Worm (Caenorhabditis elegans) whole organism, L4 larva: ENCODE results near the gene spig-5.

Experiments used
- ZK337.2 ChIP-seq: fragments of 200-800 bp; sonication (Bioruptor generic); IDR thresholded peaks from 2 replicates; pipeline ENCODE4 v1.3.6; 2022; ENCODE audit warnings: missing genetic modification reagents, missing genetic modification characterization, missing compliant biosample characterization
- ama-1 ChIP-seq: fragments of 150-350 bp; optimal IDR thresholded peaks from 2 replicates; lab custom pipeline; 2014; ENCODE audit warnings: inconsistent platforms, mixed read lengths
- ceh-20 ChIP-seq: fragments of 200-800 bp; sonication (Bioruptor generic); IDR thresholded peaks from 2 replicates; pipeline ENCODE4 v1.3.6; 2022; ENCODE audit warnings: missing genetic modification reagents, missing genetic modification characterization, missing compliant biosample characterization
- ceh-44 ChIP-seq: fragments of 200-800 bp; sonication (Bioruptor generic); IDR thresholded peaks from 2 replicates; pipeline ENCODE4 v1.3.6; 2022; ENCODE audit warnings: missing genetic modification reagents, missing genetic modification characterization, missing compliant biosample characterization
- ceh-82 ChIP-seq: sonication (generic microtip); optimal IDR thresholded peaks from 2 replicates; lab custom pipeline; 2017; ENCODE audit warnings: missing biosample characterization, missing genetic modification characterization
- dpl-1 ChIP-seq: fragments of 150-350 bp; optimal IDR thresholded peaks from 2 replicates; lab custom pipeline; 2014; ENCODE audit warnings: missing biosample characterization, missing genetic modification reagents, missing genetic modification characterization
- fos-1 ChIP-seq: fragments of 150-350 bp; optimal IDR thresholded peaks from 2 replicates; lab custom pipeline; 2014; ENCODE audit warnings: missing biosample characterization, missing genetic modification characterization
- nhr-76 ChIP-seq: fragments of 150-350 bp; optimal IDR thresholded peaks from 2 replicates; lab custom pipeline; 2014; ENCODE audit warnings: missing biosample characterization, missing genetic modification characterization
- ztf-11 ChIP-seq: fragments of 150-350 bp; optimal IDR thresholded peaks from 2 replicates; lab custom pipeline; 2014; ENCODE audit warnings: missing biosample characterization, missing genetic modification characterization

- TF ChIP-seq ceh-20 (no peak), ztf-11 (no peak), fos-1 (tag; lab: Kevin White, UChicago) (no peak), ZK337.2 (no peak), nhr-76 (tag; lab: Kevin White, UChicago) (no peak), ceh-82 (tag; lab: Kevin White, UChicago) (no peak), ama-1 (lab: Kevin White, UChicago) (no peak), dpl-1 (GFP tag; lab: Kevin White, UChicago) (no peak), ceh-44 (GFP tag; lab: Robert Waterston, UW) (no peak)
These were observed 11.0 kb downstream of the spig-5 start, which contains the start of gene F47B8.13 for ce11 chrV:14319101-14319781.
